Fruit fly (Drosophila melanogaster) whole organism, prepupa: ENCODE measurements around the gene hoip.

Experiments
- Blimp-1 ChIP-seq: fragments of 200-800 bp; sonication (Bioruptor generic); optimal IDR thresholded peaks from 3 replicates; lab custom pipeline; 2017; ENCODE audit warnings: missing biosample characterization, missing genetic modification characterization, mild to moderate bottlenecking, moderate library complexity, missing genetic modification reagents
- CG10631 ChIP-seq: fragments of 200-800 bp; sonication (Bioruptor generic); optimal IDR thresholded peaks from 2 replicates; lab custom pipeline; 2016; ENCODE audit warnings: missing biosample characterization, missing genetic modification characterization
- CG10669 ChIP-seq: fragments of 200-800 bp; sonication (Bioruptor generic); optimal IDR thresholded peaks from 3 replicates; lab custom pipeline; 2018; ENCODE audit warnings: missing biosample characterization, mild to moderate bottlenecking, missing genetic modification characterization, moderate library complexity
- CG11294 ChIP-seq: fragments of 200-800 bp; sonication (Bioruptor generic); IDR thresholded peaks from 2 replicates; pipeline ENCODE4 v1.3.6; 2022; ENCODE audit warnings: missing biosample characterization, missing genetic modification characterization
- CG11762 ChIP-seq: fragments of 200-800 bp; sonication (Bioruptor generic); optimal IDR thresholded peaks from 3 replicates; lab custom pipeline; 2016; ENCODE audit warnings: missing biosample characterization, missing genetic modification characterization; ENCODE audit not compliant: insufficient read depth
- CG11902 ChIP-seq: fragments of 200-800 bp; sonication (Bioruptor generic); optimal IDR thresholded peaks from 3 replicates; lab custom pipeline; 2016; ENCODE audit warnings: missing biosample characterization, missing genetic modification characterization
- CG15336 ChIP-seq: fragments of 200-800 bp; sonication (Bioruptor generic); IDR thresholded peaks from 2 replicates; pipeline ENCODE4 v1.3.6; 2022; ENCODE audit warnings: missing biosample characterization, missing genetic modification characterization
- CG1621 ChIP-seq: fragments of 200-800 bp; sonication (Bioruptor generic); optimal IDR thresholded peaks from 3 replicates; lab custom pipeline; 2018; ENCODE audit warnings: missing biosample characterization, mild to moderate bottlenecking, missing genetic modification characterization
- CG16779 ChIP-seq: fragments of 200-800 bp; sonication (Bioruptor generic); optimal IDR thresholded peaks from 3 replicates; lab custom pipeline; 2017; ENCODE audit warnings: missing biosample characterization, mild to moderate bottlenecking, missing genetic modification characterization
- CG3032 ChIP-seq: fragments of 200-800 bp; optimal IDR thresholded peaks from 2 replicates; lab custom pipeline; 2019; ENCODE audit warnings: missing biosample characterization, mild to moderate bottlenecking, missing genetic modification characterization, moderate library complexity
- CG32006 ChIP-seq: fragments of 200-800 bp; sonication (Bioruptor generic); optimal IDR thresholded peaks from 3 replicates; lab custom pipeline; 2017; ENCODE audit warnings: missing biosample characterization, mild to moderate bottlenecking, missing genetic modification characterization
- CG34406 ChIP-seq: fragments of 200-800 bp; sonication (Bioruptor generic); optimal IDR thresholded peaks from 3 replicates; lab custom pipeline; 2016; ENCODE audit warnings: missing biosample characterization, missing genetic modification characterization
- CG3919 ChIP-seq: fragments of 200-800 bp; sonication (Bioruptor generic); optimal IDR thresholded peaks from 3 replicates; lab custom pipeline; 2016; ENCODE audit warnings: missing biosample characterization, missing genetic modification characterization
- CG4318 ChIP-seq: fragments of 200-800 bp; sonication (Bioruptor generic); optimal IDR thresholded peaks from 3 replicates; lab custom pipeline; 2017; ENCODE audit warnings: missing biosample characterization, mild to moderate bottlenecking, missing genetic modification characterization
- CG6163 ChIP-seq: fragments of 200-800 bp; sonication (Bioruptor generic); IDR thresholded peaks from 3 replicates; pipeline ENCODE4 v1.3.6; 2022; ENCODE audit warnings: missing biosample characterization, missing genetic modification characterization
- CG6276 ChIP-seq: fragments of 200-800 bp; sonication (Bioruptor generic); optimal IDR thresholded peaks from 2 replicates; lab custom pipeline; 2017; ENCODE audit warnings: missing biosample characterization, mild to moderate bottlenecking, missing genetic modification characterization
- CG6808 ChIP-seq: fragments of 200-800 bp; sonication (Bioruptor generic); optimal IDR thresholded peaks from 3 replicates; lab custom pipeline; 2017; ENCODE audit warnings: missing biosample characterization, missing genetic modification characterization, mild to moderate bottlenecking, moderate library complexity, missing genetic modification reagents
- CG6854 ChIP-seq: fragments of 200-800 bp; sonication (Bioruptor generic); optimal IDR thresholded peaks from 2 replicates; lab custom pipeline; 2017; ENCODE audit warnings: missing biosample characterization, mild to moderate bottlenecking, missing genetic modification characterization
- CG7368 ChIP-seq: fragments of 200-800 bp; sonication (Bioruptor generic); optimal IDR thresholded peaks from 3 replicates; lab custom pipeline; 2016; ENCODE audit warnings: missing biosample characterization, missing genetic modification characterization
- CG8119 ChIP-seq: fragments of 200-800 bp; sonication (Bioruptor generic); IDR thresholded peaks from 3 replicates; pipeline ENCODE4 v1.3.6; 2022; ENCODE audit warnings: missing biosample characterization, missing genetic modification characterization
- CG8632 ChIP-seq: fragments of 200-800 bp; sonication (Bioruptor generic); optimal IDR thresholded peaks from 3 replicates; lab custom pipeline; 2016; ENCODE audit warnings: missing biosample characterization, missing genetic modification characterization
- CG9139 ChIP-seq: fragments of 200-800 bp; sonication (Bioruptor generic); optimal IDR thresholded peaks from 3 replicates; lab custom pipeline; 2017; ENCODE audit warnings: missing biosample characterization, mild to moderate bottlenecking, missing genetic modification characterization
- Eip75B ChIP-seq: fragments of 200-800 bp; sonication (Bioruptor generic); optimal IDR thresholded peaks from 3 replicates; lab custom pipeline; 2016; ENCODE audit warnings: missing biosample characterization, missing genetic modification characterization
- Eip78C ChIP-seq: fragments of 200-800 bp; sonication (Bioruptor generic); peaks from one replicate; lab custom pipeline; 2016; ENCODE audit warnings: missing biosample characterization, missing genetic modification characterization
- Eip93F ChIP-seq: fragments of 200-800 bp; sonication (Bioruptor generic); optimal IDR thresholded peaks from 2 replicates; lab custom pipeline; 2016; ENCODE audit warnings: missing biosample characterization, mild to moderate bottlenecking, missing genetic modification characterization
- Ets21C ChIP-seq: fragments of 200-800 bp; sonication (Bioruptor generic); optimal IDR thresholded peaks from 3 replicates; lab custom pipeline; 2016; ENCODE audit warnings: missing biosample characterization, missing genetic modification characterization
- Ets96B ChIP-seq: fragments of 200-800 bp; optimal IDR thresholded peaks from 2 replicates; lab custom pipeline; 2019; ENCODE audit warnings: missing biosample characterization, mild to moderate bottlenecking, missing genetic modification characterization, moderate library complexity
- Gug ChIP-seq: fragments of 200-800 bp; sonication (Bioruptor generic); IDR thresholded peaks from 2 replicates; pipeline ENCODE4 v1.3.6; 2022; ENCODE audit warnings: missing biosample characterization, missing genetic modification characterization
- Hr39 ChIP-seq: fragments of 200-800 bp; sonication (Bioruptor generic); optimal IDR thresholded peaks from 2 replicates; lab custom pipeline; 2016; ENCODE audit warnings: missing biosample characterization, missing genetic modification characterization
- Hr4 ChIP-seq: fragments of 200-800 bp; sonication (Bioruptor generic); optimal IDR thresholded peaks from 3 replicates; lab custom pipeline; 2016; ENCODE audit warnings: missing biosample characterization, missing genetic modification characterization
- Lpt ChIP-seq: fragments of 200-800 bp; sonication (Bioruptor generic); optimal IDR thresholded peaks from 3 replicates; lab custom pipeline; 2016; ENCODE audit warnings: missing biosample characterization, missing genetic modification characterization
- Met ChIP-seq: fragments of 200-800 bp; sonication (Bioruptor generic); optimal IDR thresholded peaks from 3 replicates; lab custom pipeline; 2016; ENCODE audit warnings: missing biosample characterization, missing genetic modification characterization
- Smox ChIP-seq: fragments of 200-800 bp; sonication (Bioruptor generic); optimal IDR thresholded peaks from 3 replicates; lab custom pipeline; 2016; ENCODE audit warnings: missing biosample characterization, missing genetic modification characterization
- Sox102F ChIP-seq: fragments of 200-800 bp; sonication (Bioruptor generic); optimal IDR thresholded peaks from 2 replicates; lab custom pipeline; 2016; ENCODE audit warnings: missing biosample characterization, mild to moderate bottlenecking, missing genetic modification characterization
- achi ChIP-seq: fragments of 200-800 bp; sonication (Bioruptor generic); optimal IDR thresholded peaks from 3 replicates; lab custom pipeline; 2016; ENCODE audit warnings: missing biosample characterization, missing genetic modification characterization
- acj6 ChIP-seq: fragments of 200-800 bp; sonication (Bioruptor generic); optimal IDR thresholded peaks from 3 replicates; lab custom pipeline; 2016; ENCODE audit warnings: missing biosample characterization, missing genetic modification characterization
- dac ChIP-seq: fragments of 200-800 bp; sonication (Bioruptor generic); optimal IDR thresholded peaks from 2 replicates; lab custom pipeline; 2017; ENCODE audit warnings: missing biosample characterization, mild to moderate bottlenecking, missing genetic modification characterization
- dsx ChIP-seq: fragments of 200-800 bp; optimal IDR thresholded peaks from 3 replicates; lab custom pipeline; 2019; ENCODE audit warnings: missing biosample characterization, mild to moderate bottlenecking, missing genetic modification characterization, moderate library complexity; ENCODE audit not compliant: poor library complexity, severe bottlenecking
- esn ChIP-seq: fragments of 200-800 bp; sonication (Bioruptor generic); optimal IDR thresholded peaks from 2 replicates; lab custom pipeline; 2016; ENCODE audit warnings: missing biosample characterization, mild to moderate bottlenecking, missing genetic modification characterization, moderate library complexity
- fd59A ChIP-seq: fragments of 200-800 bp; sonication (Bioruptor generic); optimal IDR thresholded peaks from 2 replicates; lab custom pipeline; 2017; ENCODE audit warnings: missing biosample characterization, mild to moderate bottlenecking, missing genetic modification characterization, missing genetic modification reagents
- net ChIP-seq: fragments of 200-800 bp; sonication (Bioruptor generic); optimal IDR thresholded peaks from 3 replicates; lab custom pipeline; 2016; ENCODE audit warnings: missing biosample characterization, missing genetic modification characterization
- pdm3 ChIP-seq: fragments of 200-800 bp; sonication (Bioruptor generic); optimal IDR thresholded peaks from 3 replicates; lab custom pipeline; 2016; ENCODE audit warnings: missing biosample characterization, missing genetic modification characterization
- salr ChIP-seq, 2 experiments: fragments of 200-800 bp; sonication (Bioruptor generic); optimal IDR thresholded peaks; 3 replicates each; lab custom pipeline; 2016 to 2018; ENCODE audit warnings: missing biosample characterization in 2 of 2, missing genetic modification characterization in 2 of 2, mild to moderate bottlenecking in 1 of 2
- spab ChIP-seq: fragments of 200-800 bp; sonication (Bioruptor generic); optimal IDR thresholded peaks from 2 replicates; lab custom pipeline; 2017; ENCODE audit warnings: missing biosample characterization, mild to moderate bottlenecking, missing genetic modification characterization, missing genetic modification reagents
- ss ChIP-seq, 2 experiments: fragments of 200-800 bp; sonication (Bioruptor generic); optimal IDR thresholded peaks; 2 replicates in 1 of 2; 3 replicates in 1 of 2; lab custom pipeline; 2017 to 2018; ENCODE audit warnings: mild to moderate bottlenecking in 2 of 2, missing biosample characterization in 2 of 2, missing genetic modification characterization in 2 of 2, moderate library complexity in 1 of 2
- svp ChIP-seq: fragments of 200-800 bp; sonication (Bioruptor generic); peaks from one replicate; lab custom pipeline; 2016; ENCODE audit warnings: missing biosample characterization, missing genetic modification characterization
- topi ChIP-seq: fragments of 200-800 bp; sonication (Bioruptor generic); optimal IDR thresholded peaks from 3 replicates; lab custom pipeline; 2016; ENCODE audit warnings: missing biosample characterization, missing genetic modification characterization
- vri ChIP-seq: fragments of 200-800 bp; sonication (Bioruptor generic); optimal IDR thresholded peaks from 3 replicates; lab custom pipeline; 2016; ENCODE audit warnings: missing biosample characterization, mild to moderate bottlenecking, missing genetic modification characterization

Gene hoip

DNA sequence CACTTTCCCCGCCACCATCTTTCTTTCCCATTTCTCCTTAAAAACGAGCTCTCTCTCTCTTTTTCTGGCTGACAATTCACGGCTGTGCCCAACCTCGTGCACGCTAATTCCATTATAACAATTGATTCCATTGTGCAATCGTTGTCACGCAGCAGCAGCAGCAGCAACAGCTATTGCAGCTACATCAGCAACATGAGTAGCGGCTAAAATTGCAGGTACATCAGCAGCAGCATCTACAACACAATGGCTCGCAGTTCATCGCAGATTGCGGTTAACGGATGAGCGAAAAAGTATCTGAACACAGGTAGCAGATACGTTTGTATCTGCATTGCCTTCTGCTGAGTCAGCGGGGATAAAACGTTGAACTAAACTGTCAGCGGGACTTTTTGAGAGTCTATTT, 5.7 kb downstream of the hoip start:
- TF ChIP-seq CG6163 (GFP tag; lab: Robert Waterston, UW) (no peak), vri (no peak), CG16779 (tag; lab: Kevin White, UChicago) (no peak), Eip78C (GFP tag; lab: Kevin White, UChicago) (no peak), pdm3 (GFP tag; lab: Kevin White, UChicago) (no peak), CG1621 (tag; lab: Kevin White, UChicago) (no peak), CG15336 (GFP tag; lab: Robert Waterston, UW) (no peak), CG3032 (no peak), CG11762 (GFP tag; lab: Kevin White, UChicago) (no peak), CG6276 (GFP tag; lab: Kevin White, UChicago) (no peak), Hr4 (GFP tag; lab: Kevin White, UChicago) (no peak), dac (GFP tag; lab: Kevin White, UChicago) (no peak), achi (GFP tag; lab: Kevin White, UChicago) (no peak), Sox102F (no peak), CG11902 (no peak), spab (GFP tag; lab: Kevin White, UChicago) (no peak), Gug (GFP tag; lab: Robert Waterston, UW) (no peak)

dm6 chr2L:9705872-9706317, 6.3 kb downstream of the hoip start, which contains the start of gene CG31710:
CG31710 (minus strand) TSS chr2L:9705954.
- peak; percentile 15 for TF ChIP-seq CG7368 (GFP tag; lab: Kevin White, UChicago)
- peak; percentile 69 for TF ChIP-seq Eip78C (GFP tag; lab: Kevin White, UChicago)
- TF ChIP-seq CG32006, result no peak
- TF ChIP-seq CG15336 (GFP tag; lab: Robert Waterston, UW), result peak; percentile 21; the same call in 1 of the 2 replicates
- TF ChIP-seq fd59A (GFP tag; lab: Kevin White, UChicago), result no peak
- TF ChIP-seq ss (GFP tag; optimal IDR thresholded peaks at IDR 0.05; lab: Kevin White, UChicago), result peak; percentile 12 to 33
- no peak for TF ChIP-seq salr (GFP tag; optimal IDR thresholded peaks at IDR 0.05; lab: Kevin White, UChicago)
- TF ChIP-seq svp (GFP tag; lab: Kevin White, UChicago), result peak; percentile 59
- no peak for TF ChIP-seq CG3032
- peak; percentile 33 for TF ChIP-seq Lpt (GFP tag; lab: Kevin White, UChicago)
- no peak for TF ChIP-seq CG11294 (GFP tag; lab: Robert Waterston, UW)
- TF ChIP-seq Eip75B (GFP tag; lab: Kevin White, UChicago), result no peak
- TF ChIP-seq CG10631, result no peak
- no peak for TF ChIP-seq Ets96B (tag; lab: Kevin White, UChicago)
- TF ChIP-seq CG34406 (GFP tag; lab: Kevin White, UChicago), result no peak
- peak; percentile 40 for TF ChIP-seq net (GFP tag; lab: Kevin White, UChicago)
- TF ChIP-seq CG11902, result no peak
- peak; percentile 38 for TF ChIP-seq CG6276 (GFP tag; lab: Kevin White, UChicago)
- no peak for TF ChIP-seq CG8632 (GFP tag; lab: Kevin White, UChicago)
- peak; percentile 40 for TF ChIP-seq CG3919 (GFP tag; lab: Kevin White, UChicago)
- no peak for TF ChIP-seq Sox102F
- no peak for TF ChIP-seq CG6808 (GFP tag; lab: Kevin White, UChicago)
- peak; percentile 40 for TF ChIP-seq CG9139 (GFP tag; lab: Kevin White, UChicago)
- TF ChIP-seq dsx (GFP tag; lab: Kevin White, UChicago), result peak; percentile 75
- TF ChIP-seq CG8119 (GFP tag; lab: Robert Waterston, UW), result no peak
- no peak for TF ChIP-seq acj6 (GFP tag; lab: Kevin White, UChicago)
- TF ChIP-seq CG1621 (tag; lab: Kevin White, UChicago), result no peak
- peak; percentile 46 for TF ChIP-seq Blimp-1 (GFP tag; lab: Kevin White, UChicago)
- TF ChIP-seq Eip93F (GFP tag; lab: Kevin White, UChicago), result no peak
- TF ChIP-seq CG10669, result no peak
- peak; percentile 36 for TF ChIP-seq CG6854 (GFP tag; lab: Kevin White, UChicago)
- peak; percentile 15 for TF ChIP-seq topi (GFP tag; lab: Kevin White, UChicago)
- TF ChIP-seq CG11762 (GFP tag; lab: Kevin White, UChicago), result no peak
- no peak for TF ChIP-seq Smox (GFP tag; lab: Kevin White, UChicago)
- peak; percentile 36 for TF ChIP-seq CG16779 (tag; lab: Kevin White, UChicago)
- no peak for TF ChIP-seq CG4318
- no peak for TF ChIP-seq Hr39 (GFP tag; lab: Kevin White, UChicago)
- TF ChIP-seq Met (GFP tag; lab: Kevin White, UChicago), result peak; percentile 9
- TF ChIP-seq CG6163 (GFP tag; lab: Robert Waterston, UW), result peak; percentile 48; the same call in 1 of the 3 replicates
- TF ChIP-seq pdm3 (GFP tag; lab: Kevin White, UChicago), result no peak
- peak; percentile 1 for TF ChIP-seq esn (GFP tag; lab: Kevin White, UChicago)
- TF ChIP-seq vri, result peak; percentile 39
- no peak for TF ChIP-seq Ets21C
